Worm (Caenorhabditis elegans) whole organism, L2 larva: ENCODE results near the gene ZK218.11.

Experiments used
- F13H6.1 ChIP-seq: sonication (generic microtip); optimal IDR thresholded peaks from 2 replicates; lab custom pipeline; 2016; ENCODE audit warnings: missing genetic modification characterization, missing compliant biosample characterization
- ZK546.5 ChIP-seq: sonication (generic microtip); optimal IDR thresholded peaks from 2 replicates; lab custom pipeline; 2017; ENCODE audit warnings: missing biosample characterization, missing genetic modification characterization
- ceh-82 ChIP-seq: fragments of 150-350 bp; optimal IDR thresholded peaks from 2 replicates; lab custom pipeline; 2014; ENCODE audit warnings: missing biosample characterization, missing genetic modification characterization
- egl-27 ChIP-seq: sonication (generic microtip); optimal IDR thresholded peaks from 3 replicates; lab custom pipeline; 2017; ENCODE audit warnings: missing biosample characterization, missing genetic modification reagents, missing genetic modification characterization
- fos-1 ChIP-seq: fragments of 150-350 bp; optimal IDR thresholded peaks from 2 replicates; lab custom pipeline; 2014; ENCODE audit warnings: missing biosample characterization, missing genetic modification characterization
- lin-39 ChIP-seq: fragments of 150-350 bp; optimal IDR thresholded peaks from 2 replicates; lab custom pipeline; 2014; ENCODE audit warnings: missing biosample characterization, missing genetic modification reagents, missing genetic modification characterization
- nhr-11 ChIP-seq: fragments of 150-350 bp; optimal IDR thresholded peaks from 2 replicates; lab custom pipeline; 2014; ENCODE audit warnings: missing biosample characterization, missing genetic modification characterization
- nhr-21 ChIP-seq: fragments of 150-350 bp; optimal IDR thresholded peaks from 2 replicates; lab custom pipeline; 2014; ENCODE audit warnings: missing biosample characterization, missing genetic modification characterization
- unc-55 ChIP-seq: fragments of 150-350 bp; sonication (generic microtip); optimal IDR thresholded peaks from 3 replicates; lab custom pipeline; 2014; ENCODE audit warnings: missing biosample characterization, missing genetic modification reagents, missing genetic modification characterization
- unc-62 ChIP-seq: fragments of 150-350 bp; optimal IDR thresholded peaks from 2 replicates; lab custom pipeline; 2014; ENCODE audit warnings: missing biosample characterization, missing genetic modification reagents, missing genetic modification characterization
- ztf-11 ChIP-seq: sonication (generic microtip); optimal IDR thresholded peaks from 2 replicates; lab custom pipeline; 2017; ENCODE audit warnings: missing biosample characterization, missing genetic modification characterization

DNA sequence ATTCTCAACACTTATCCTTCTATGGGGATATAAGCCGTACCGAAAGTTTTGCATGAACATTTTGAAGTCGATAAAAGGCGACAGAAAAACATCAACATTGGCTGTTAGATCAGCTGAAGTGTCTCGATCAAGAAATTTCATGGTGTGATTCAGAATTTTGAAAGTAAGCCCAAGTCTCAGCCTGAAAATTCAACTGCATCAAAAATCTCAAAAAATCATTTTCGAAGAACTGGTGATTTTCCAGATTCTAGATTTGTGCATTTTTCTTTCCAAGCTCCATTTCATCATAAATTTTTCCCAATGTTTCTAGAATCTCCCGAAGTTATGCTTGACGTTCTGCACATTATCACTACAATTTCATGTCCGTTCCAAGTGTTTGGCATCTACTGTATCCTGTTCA, 43.5 kb downstream of the ZK218.11 start, which contains the start of gene srh-255:
- TF ChIP-seq ZK546.5 (tag; lab: Kevin White, UChicago) (no peak), ceh-82 (tag; lab: Kevin White, UChicago) (no peak), fos-1 (no peak), nhr-21 (tag; lab: Kevin White, UChicago) (no peak), egl-27 (no peak), nhr-11 (tag; lab: Kevin White, UChicago) (no peak), F13H6.1 (no peak), ztf-11 (no peak), unc-62 (GFP tag; lab: Kevin White, UChicago) (no peak), lin-39 (tag; lab: Kevin White, UChicago) (no peak), unc-55 (GFP tag; lab: Kevin White, UChicago) (no peak)
